Fruit fly (Drosophila melanogaster): ENCODE results near the gene hay.

The hay gene

dm6 chr3L:10678545-10679067 lies 47.7 kb downstream of the hay start (continued):
- TF ChIP-seq en (GFP tag; optimal IDR thresholded peaks at IDR 0.05) (peak; percentile 88), pros (GFP tag; optimal IDR thresholded peaks at IDR 0.05) (peak; percentile 92), Mes4 (GFP tag; optimal IDR thresholded peaks at IDR 0.05) (peak; percentile 88), MTF-1 (GFP tag; optimal IDR thresholded peaks at IDR 0.05; ENCODE audit: borderline replicate concordance) (peak; percentile 70), Rx (GFP tag; IDR thresholded peaks at IDR 0.05) (peak; percentile 48; the same call in 1 of the 2 replicates), Mad (GFP tag; optimal IDR thresholded peaks at IDR 0.05) (peak; percentile 82), salm (tag; optimal IDR thresholded peaks at IDR 0.05) (peak; percentile 96), Oaz (GFP tag; IDR thresholded peaks at IDR 0.05) (peak; percentile 91), CG7745 (tag; optimal IDR thresholded peaks at IDR 0.05) (peak; percentile 22), Aef1 (GFP tag; IDR thresholded peaks at IDR 0.05) (peak; percentile 90), CG30020 (tag; optimal IDR thresholded peaks at IDR 0.05) (peak; percentile 83), bbx (GFP tag; IDR thresholded peaks at IDR 0.05; ENCODE audit: partially characterized antibody) (peak; percentile 34; the same call in 1 of the 2 replicates), grau (tag; optimal IDR thresholded peaks at IDR 0.05) (peak; percentile 95), Rfx (GFP tag; IDR thresholded peaks at IDR 0.05) (peak; percentile 91), hkb (optimal IDR thresholded peaks at IDR 0.05) (no peak), hkb (GFP tag; IDR thresholded peaks at IDR 0.05) (peak; percentile 95), CG18262 (tag; optimal IDR thresholded peaks at IDR 0.05) (peak; percentile 99), nmo (GFP tag; optimal IDR thresholded peaks at IDR 0.05) (peak; percentile 99), Optix (GFP tag; IDR thresholded peaks at IDR 0.05) (no peak), B-H1 (GFP tag; IDR thresholded peaks at IDR 0.05) (peak; percentile 88), ssp (GFP tag; IDR thresholded peaks at IDR 0.05) (peak; percentile 85), emc (GFP tag; optimal IDR thresholded peaks at IDR 0.05) (peak; percentile 76), CG8359 (GFP tag; optimal IDR thresholded peaks at IDR 0.05; ENCODE audit: borderline replicate concordance) (peak; percentile 81), zen (tag; optimal IDR thresholded peaks at IDR 0.05) (peak; percentile 85), CG12071 (GFP tag; optimal IDR thresholded peaks at IDR 0.05) (peak; percentile 87), mam (GFP tag; optimal IDR thresholded peaks at IDR 0.05) (peak; percentile 88), jumu (GFP tag; optimal IDR thresholded peaks at IDR 0.05) (peak; percentile 90), fd102C (GFP tag; optimal IDR thresholded peaks at IDR 0.05) (peak; percentile 76), ash1 (GFP tag; optimal IDR thresholded peaks at IDR 0.05) (no peak), CG6813 (GFP tag; optimal IDR thresholded peaks at IDR 0.05) (peak; percentile 89), HLH54F (GFP tag; optimal IDR thresholded peaks at IDR 0.05) (peak; percentile 86), z (GFP tag; IDR thresholded peaks at IDR 0.05) (peak; percentile 69; the same call in 1 of the 3 replicates), br (optimal IDR thresholded peaks at IDR 0.05) (no peak), Gug (GFP tag; IDR thresholded peaks at IDR 0.05) (peak; percentile 80; the same call in 3 of the 4 replicates), CG8944 (GFP tag; optimal IDR thresholded peaks at IDR 0.05) (peak; percentile 75), tio (GFP tag; optimal IDR thresholded peaks at IDR 0.05) (peak; percentile 92), usp (GFP tag; optimal IDR thresholded peaks at IDR 0.05) (no peak), CG7556 (GFP tag; optimal IDR thresholded peaks at IDR 0.05) (peak; percentile 99), CG33557 (GFP tag; optimal IDR thresholded peaks at IDR 0.05) (peak; percentile 91), crol (GFP tag; IDR thresholded peaks at IDR 0.05) (peak; percentile 97), CG4282 (GFP tag; optimal IDR thresholded peaks at IDR 0.05) (peak; percentile 9), CG5953 (GFP tag; IDR thresholded peaks at IDR 0.05) (peak; percentile 87), wek (GFP tag; optimal IDR thresholded peaks at IDR 0.05) (peak; percentile 79), gce (GFP tag; IDR thresholded peaks at IDR 0.05) (peak; percentile 82), az2 (GFP tag; optimal IDR thresholded peaks at IDR 0.05) (peak; percentile 90), cas (GFP tag; IDR thresholded peaks at IDR 0.05) (peak; percentile 84), jing (GFP tag; optimal IDR thresholded peaks at IDR 0.05) (peak; percentile 77), CG11247 (GFP tag; IDR thresholded peaks at IDR 0.05) (peak; percentile 83), p53 (GFP tag; optimal IDR thresholded peaks at IDR 0.05) (peak; percentile 76)
